Fruit fly (Drosophila melanogaster) whole organism, prepupa: Measurements from ENCODE around the gene CG7202.

Experiments
- Blimp-1 ChIP-seq: fragments of 200-800 bp; sonication (Bioruptor generic); optimal IDR thresholded peaks from 3 replicates; lab custom pipeline; 2017; ENCODE audit warnings: missing biosample characterization, missing genetic modification characterization, mild to moderate bottlenecking, moderate library complexity, missing genetic modification reagents
- CG10669 ChIP-seq: fragments of 200-800 bp; sonication (Bioruptor generic); optimal IDR thresholded peaks from 3 replicates; lab custom pipeline; 2018; ENCODE audit warnings: missing biosample characterization, mild to moderate bottlenecking, missing genetic modification characterization, moderate library complexity
- CG11294 ChIP-seq: fragments of 200-800 bp; sonication (Bioruptor generic); IDR thresholded peaks from 2 replicates; pipeline ENCODE4 v1.3.6; 2022; ENCODE audit warnings: missing biosample characterization, missing genetic modification characterization
- CG11902 ChIP-seq: fragments of 200-800 bp; sonication (Bioruptor generic); optimal IDR thresholded peaks from 3 replicates; lab custom pipeline; 2016; ENCODE audit warnings: missing biosample characterization, missing genetic modification characterization
- CG15336 ChIP-seq: fragments of 200-800 bp; sonication (Bioruptor generic); IDR thresholded peaks from 2 replicates; pipeline ENCODE4 v1.3.6; 2022; ENCODE audit warnings: missing biosample characterization, missing genetic modification characterization
- CG1621 ChIP-seq: fragments of 200-800 bp; sonication (Bioruptor generic); optimal IDR thresholded peaks from 3 replicates; lab custom pipeline; 2018; ENCODE audit warnings: missing biosample characterization, mild to moderate bottlenecking, missing genetic modification characterization
- CG3032 ChIP-seq: fragments of 200-800 bp; optimal IDR thresholded peaks from 2 replicates; lab custom pipeline; 2019; ENCODE audit warnings: missing biosample characterization, mild to moderate bottlenecking, missing genetic modification characterization, moderate library complexity
- CG31627 ChIP-seq: fragments of 200-800 bp; sonication (Bioruptor generic); optimal IDR thresholded peaks from 3 replicates; lab custom pipeline; 2016; ENCODE audit warnings: missing biosample characterization, missing genetic modification characterization
- CG32006 ChIP-seq: fragments of 200-800 bp; sonication (Bioruptor generic); optimal IDR thresholded peaks from 3 replicates; lab custom pipeline; 2017; ENCODE audit warnings: missing biosample characterization, mild to moderate bottlenecking, missing genetic modification characterization
- CG34406 ChIP-seq: fragments of 200-800 bp; sonication (Bioruptor generic); optimal IDR thresholded peaks from 3 replicates; lab custom pipeline; 2016; ENCODE audit warnings: missing biosample characterization, missing genetic modification characterization
- CG3919 ChIP-seq: fragments of 200-800 bp; sonication (Bioruptor generic); optimal IDR thresholded peaks from 3 replicates; lab custom pipeline; 2016; ENCODE audit warnings: missing biosample characterization, missing genetic modification characterization
- CG4318 ChIP-seq: fragments of 200-800 bp; sonication (Bioruptor generic); optimal IDR thresholded peaks from 3 replicates; lab custom pipeline; 2017; ENCODE audit warnings: missing biosample characterization, mild to moderate bottlenecking, missing genetic modification characterization
- CG6163 ChIP-seq: fragments of 200-800 bp; sonication (Bioruptor generic); IDR thresholded peaks from 3 replicates; pipeline ENCODE4 v1.3.6; 2022; ENCODE audit warnings: missing biosample characterization, missing genetic modification characterization
- CG6276 ChIP-seq: fragments of 200-800 bp; sonication (Bioruptor generic); optimal IDR thresholded peaks from 2 replicates; lab custom pipeline; 2017; ENCODE audit warnings: missing biosample characterization, mild to moderate bottlenecking, missing genetic modification characterization
- CG6792 ChIP-seq: fragments of 200-800 bp; sonication (Bioruptor generic); optimal IDR thresholded peaks from 3 replicates; lab custom pipeline; 2016; ENCODE audit warnings: missing biosample characterization, missing genetic modification characterization
- CG6808 ChIP-seq: fragments of 200-800 bp; sonication (Bioruptor generic); optimal IDR thresholded peaks from 3 replicates; lab custom pipeline; 2017; ENCODE audit warnings: missing biosample characterization, missing genetic modification characterization, mild to moderate bottlenecking, moderate library complexity, missing genetic modification reagents
- CG6854 ChIP-seq: fragments of 200-800 bp; sonication (Bioruptor generic); optimal IDR thresholded peaks from 2 replicates; lab custom pipeline; 2017; ENCODE audit warnings: missing biosample characterization, mild to moderate bottlenecking, missing genetic modification characterization
- CG7368 ChIP-seq: fragments of 200-800 bp; sonication (Bioruptor generic); optimal IDR thresholded peaks from 3 replicates; lab custom pipeline; 2016; ENCODE audit warnings: missing biosample characterization, missing genetic modification characterization
- CG8119 ChIP-seq: fragments of 200-800 bp; sonication (Bioruptor generic); IDR thresholded peaks from 3 replicates; pipeline ENCODE4 v1.3.6; 2022; ENCODE audit warnings: missing biosample characterization, missing genetic modification characterization
- CG8632 ChIP-seq: fragments of 200-800 bp; sonication (Bioruptor generic); optimal IDR thresholded peaks from 3 replicates; lab custom pipeline; 2016; ENCODE audit warnings: missing biosample characterization, missing genetic modification characterization
- Eip75B ChIP-seq: fragments of 200-800 bp; sonication (Bioruptor generic); optimal IDR thresholded peaks from 3 replicates; lab custom pipeline; 2016; ENCODE audit warnings: missing biosample characterization, missing genetic modification characterization
- Eip93F ChIP-seq: fragments of 200-800 bp; sonication (Bioruptor generic); optimal IDR thresholded peaks from 2 replicates; lab custom pipeline; 2016; ENCODE audit warnings: missing biosample characterization, mild to moderate bottlenecking, missing genetic modification characterization
- Ets96B ChIP-seq: fragments of 200-800 bp; optimal IDR thresholded peaks from 2 replicates; lab custom pipeline; 2019; ENCODE audit warnings: missing biosample characterization, mild to moderate bottlenecking, missing genetic modification characterization, moderate library complexity
- Gug ChIP-seq: fragments of 200-800 bp; sonication (Bioruptor generic); IDR thresholded peaks from 2 replicates; pipeline ENCODE4 v1.3.6; 2022; ENCODE audit warnings: missing biosample characterization, missing genetic modification characterization
- Hr38 ChIP-seq: sonication (Bioruptor generic); optimal IDR thresholded peaks from 2 replicates; lab custom pipeline; 2016; ENCODE audit warnings: missing biosample characterization, missing genetic modification characterization
- Hr39 ChIP-seq: fragments of 200-800 bp; sonication (Bioruptor generic); optimal IDR thresholded peaks from 2 replicates; lab custom pipeline; 2016; ENCODE audit warnings: missing biosample characterization, missing genetic modification characterization
- Hr4 ChIP-seq: fragments of 200-800 bp; sonication (Bioruptor generic); optimal IDR thresholded peaks from 3 replicates; lab custom pipeline; 2016; ENCODE audit warnings: missing biosample characterization, missing genetic modification characterization
- Lpt ChIP-seq: fragments of 200-800 bp; sonication (Bioruptor generic); optimal IDR thresholded peaks from 3 replicates; lab custom pipeline; 2016; ENCODE audit warnings: missing biosample characterization, missing genetic modification characterization
- Met ChIP-seq: fragments of 200-800 bp; sonication (Bioruptor generic); optimal IDR thresholded peaks from 3 replicates; lab custom pipeline; 2016; ENCODE audit warnings: missing biosample characterization, missing genetic modification characterization
- Smox ChIP-seq: fragments of 200-800 bp; sonication (Bioruptor generic); optimal IDR thresholded peaks from 3 replicates; lab custom pipeline; 2016; ENCODE audit warnings: missing biosample characterization, missing genetic modification characterization
- Sox102F ChIP-seq: fragments of 200-800 bp; sonication (Bioruptor generic); optimal IDR thresholded peaks from 2 replicates; lab custom pipeline; 2016; ENCODE audit warnings: missing biosample characterization, mild to moderate bottlenecking, missing genetic modification characterization
- Sox14 ChIP-seq: fragments of 200-800 bp; sonication (Bioruptor generic); optimal IDR thresholded peaks from 3 replicates; lab custom pipeline; 2016; ENCODE audit warnings: missing biosample characterization, missing genetic modification characterization
- Sox15 ChIP-seq: fragments of 200-800 bp; sonication (Bioruptor generic); optimal IDR thresholded peaks from 3 replicates; lab custom pipeline; 2016; ENCODE audit warnings: missing biosample characterization, missing genetic modification characterization
- acj6 ChIP-seq: fragments of 200-800 bp; sonication (Bioruptor generic); optimal IDR thresholded peaks from 3 replicates; lab custom pipeline; 2016; ENCODE audit warnings: missing biosample characterization, missing genetic modification characterization
- cyc ChIP-seq: fragments of 200-800 bp; sonication (Bioruptor generic); optimal IDR thresholded peaks from 3 replicates; lab custom pipeline; 2016; ENCODE audit warnings: missing biosample characterization, missing genetic modification characterization
- esn ChIP-seq: fragments of 200-800 bp; sonication (Bioruptor generic); optimal IDR thresholded peaks from 2 replicates; lab custom pipeline; 2016; ENCODE audit warnings: missing biosample characterization, mild to moderate bottlenecking, missing genetic modification characterization, moderate library complexity
- fd59A ChIP-seq: fragments of 200-800 bp; sonication (Bioruptor generic); optimal IDR thresholded peaks from 2 replicates; lab custom pipeline; 2017; ENCODE audit warnings: missing biosample characterization, mild to moderate bottlenecking, missing genetic modification characterization, missing genetic modification reagents
- fd85E ChIP-seq: fragments of 200-800 bp; sonication (Bioruptor generic); optimal IDR thresholded peaks from 3 replicates; lab custom pipeline; 2016; ENCODE audit warnings: missing biosample characterization, missing genetic modification characterization
- fkh ChIP-seq: fragments of 200-800 bp; sonication (Bioruptor generic); optimal IDR thresholded peaks from 3 replicates; lab custom pipeline; 2017; ENCODE audit warnings: missing biosample characterization, mild to moderate bottlenecking, missing genetic modification characterization, moderate library complexity
- lz ChIP-seq: fragments of 200-800 bp; sonication (Bioruptor generic); optimal IDR thresholded peaks from 3 replicates; lab custom pipeline; 2016; ENCODE audit warnings: missing biosample characterization, missing genetic modification characterization
- net ChIP-seq: fragments of 200-800 bp; sonication (Bioruptor generic); optimal IDR thresholded peaks from 3 replicates; lab custom pipeline; 2016; ENCODE audit warnings: missing biosample characterization, missing genetic modification characterization
- pdm3 ChIP-seq: fragments of 200-800 bp; sonication (Bioruptor generic); optimal IDR thresholded peaks from 3 replicates; lab custom pipeline; 2016; ENCODE audit warnings: missing biosample characterization, missing genetic modification characterization
- spab ChIP-seq: fragments of 200-800 bp; sonication (Bioruptor generic); optimal IDR thresholded peaks from 2 replicates; lab custom pipeline; 2017; ENCODE audit warnings: missing biosample characterization, mild to moderate bottlenecking, missing genetic modification characterization, missing genetic modification reagents
- ss ChIP-seq, 2 experiments: fragments of 200-800 bp; sonication (Bioruptor generic); optimal IDR thresholded peaks; 2 replicates in 1 of 2; 3 replicates in 1 of 2; lab custom pipeline; 2017 to 2018; ENCODE audit warnings: mild to moderate bottlenecking in 2 of 2, missing biosample characterization in 2 of 2, missing genetic modification characterization in 2 of 2, moderate library complexity in 1 of 2
- svp ChIP-seq: fragments of 200-800 bp; sonication (Bioruptor generic); peaks from one replicate; lab custom pipeline; 2016; ENCODE audit warnings: missing biosample characterization, missing genetic modification characterization
- vri ChIP-seq: fragments of 200-800 bp; sonication (Bioruptor generic); optimal IDR thresholded peaks from 3 replicates; lab custom pipeline; 2016; ENCODE audit warnings: missing biosample characterization, mild to moderate bottlenecking, missing genetic modification characterization

Gene CG7202

DNA sequence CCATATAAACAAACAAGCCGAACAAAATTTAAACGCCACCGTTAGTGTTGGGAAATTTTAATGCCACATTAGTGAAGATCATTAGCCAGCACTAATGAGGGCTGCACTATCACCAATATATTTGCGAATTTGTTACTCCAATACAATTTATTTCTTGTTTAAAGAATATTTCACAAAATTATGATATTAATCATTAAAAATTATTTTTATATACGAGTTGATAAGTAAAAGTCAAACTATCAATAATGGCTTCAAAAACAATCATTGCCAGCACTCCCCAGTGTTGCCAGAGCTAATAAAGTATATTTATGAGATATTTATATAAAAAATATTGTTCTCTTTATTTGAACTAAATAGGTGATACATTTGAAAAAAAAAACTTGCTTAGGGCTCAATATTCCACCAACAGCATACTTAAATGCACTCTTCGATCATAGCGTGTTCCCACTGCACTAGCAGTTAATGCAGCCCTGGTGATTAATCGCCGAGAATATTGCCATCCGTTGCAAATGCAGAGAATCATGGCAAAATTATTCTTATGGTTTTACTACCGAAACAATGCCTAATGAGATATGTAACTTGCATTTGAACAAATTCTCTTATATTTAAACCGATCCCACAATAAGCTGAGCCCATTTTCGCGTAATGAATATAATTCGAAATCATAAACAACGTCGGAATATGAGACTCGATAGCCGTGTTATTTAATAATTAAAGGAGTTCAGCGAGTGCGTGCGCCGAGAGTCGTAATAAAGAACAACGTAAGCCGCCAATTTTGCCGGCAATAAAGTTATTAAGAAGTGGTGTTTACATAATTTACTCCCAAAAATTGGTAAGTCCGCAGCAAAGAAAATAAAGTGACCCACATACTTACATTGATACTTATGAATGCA is 23.5 kb upstream of the CG7202 start, which contains the start of the genes SAK and Cdk12 (continued):
- TF ChIP-seq CG10669 (GFP tag; lab: Kevin White, UChicago) (peak; percentile 78), Hr4 (GFP tag; lab: Kevin White, UChicago) (peak; percentile 77), acj6 (GFP tag; lab: Kevin White, UChicago) (peak; percentile 86), CG1621 (tag; lab: Kevin White, UChicago) (peak; percentile 35), CG31627 (GFP tag; lab: Kevin White, UChicago) (peak; percentile 72), Sox102F (GFP tag; lab: Kevin White, UChicago) (peak; percentile 83), CG6163 (GFP tag; lab: Robert Waterston, UW) (peak; percentile 79), vri (peak; percentile 23), CG8119 (peak; percentile 79), Ets96B (peak; percentile 72), cyc (peak; percentile 78), Met (peak; percentile 77), CG11294 (GFP tag; lab: Robert Waterston, UW) (peak; percentile 76), Hr38 (GFP tag; lab: Kevin White, UChicago) (no peak), CG6276 (GFP tag; lab: Kevin White, UChicago) (no peak), CG8632 (peak; percentile 81), Sox15 (peak; percentile 80), Blimp-1 (GFP tag; lab: Kevin White, UChicago) (peak; percentile 69), lz (GFP tag; lab: Kevin White, UChicago) (peak; percentile 67), CG34406 (GFP tag; lab: Kevin White, UChicago) (peak; percentile 86), Hr39 (peak; percentile 74), Eip75B (GFP tag; lab: Kevin White, UChicago) (peak; percentile 66), CG32006 (GFP tag; lab: Kevin White, UChicago) (peak; percentile 89), CG4318 (peak; percentile 78), ss (GFP tag; optimal IDR thresholded peaks at IDR 0.05; lab: Kevin White, UChicago) (peak; percentile 59 to 75), fd59A (GFP tag; lab: Kevin White, UChicago) (peak; percentile 63), CG15336 (peak; percentile 75), net (peak; percentile 80)

DNA sequence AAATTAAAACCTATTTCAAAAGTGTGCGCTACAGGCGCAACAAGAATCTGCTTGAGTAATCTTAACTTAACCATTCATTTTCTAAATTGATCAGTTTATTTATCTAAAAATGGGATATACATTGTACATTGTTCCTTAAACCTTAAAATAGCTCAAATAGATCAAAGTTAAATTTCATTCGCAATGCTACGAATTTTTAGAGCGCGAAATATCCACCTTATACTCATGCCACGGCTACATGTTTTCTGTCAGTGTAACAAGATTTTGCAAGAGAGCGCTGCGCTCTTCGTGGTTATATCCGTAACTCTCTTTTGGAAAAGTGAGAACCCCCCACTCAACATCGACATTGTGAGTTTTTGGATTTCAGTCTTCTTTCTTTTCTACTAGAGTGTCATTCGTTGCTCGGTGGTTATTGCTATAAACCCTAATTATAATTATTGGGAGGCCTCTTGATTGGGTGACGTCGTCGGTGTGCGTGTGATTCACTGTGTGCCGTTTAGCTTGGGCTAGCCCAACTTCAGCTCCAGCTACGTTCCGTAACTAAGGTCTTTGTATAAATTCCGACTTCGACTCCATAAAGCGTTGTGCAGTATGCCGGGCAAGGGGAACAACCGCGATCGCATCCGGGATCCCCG is 17.0 kb upstream of the CG7202 start:
- peak; percentile 69 for TF ChIP-seq Hr39
- TF ChIP-seq fd59A (GFP tag; lab: Kevin White, UChicago) = peak; percentile 17
- peak; percentile 49 for TF ChIP-seq Sox14 (GFP tag; lab: Kevin White, UChicago)
- peak; percentile 58 for TF ChIP-seq CG31627 (GFP tag; lab: Kevin White, UChicago)
- TF ChIP-seq vri = peak; percentile 4
- peak; percentile 13 for TF ChIP-seq spab (GFP tag; lab: Kevin White, UChicago)
- TF ChIP-seq CG6854 (GFP tag; lab: Kevin White, UChicago) = no peak
- peak; percentile 61 for TF ChIP-seq Sox102F (GFP tag; lab: Kevin White, UChicago)
- TF ChIP-seq CG11902 (GFP tag; lab: Kevin White, UChicago) = no peak
- TF ChIP-seq CG3032 = peak; percentile 62
- peak; percentile 77 for TF ChIP-seq CG3919
- TF ChIP-seq Sox15 = peak; percentile 27
- TF ChIP-seq Lpt (GFP tag; lab: Kevin White, UChicago) = peak; percentile 53
- TF ChIP-seq Blimp-1 (GFP tag; lab: Kevin White, UChicago) = no peak
- TF ChIP-seq fkh (GFP tag; lab: Kevin White, UChicago) = no peak
- TF ChIP-seq Gug = no peak
- TF ChIP-seq esn = peak; percentile 73
- TF ChIP-seq fd85E (GFP tag; lab: Kevin White, UChicago) = no peak
- TF ChIP-seq Smox (GFP tag; lab: Kevin White, UChicago) = peak; percentile 64
- peak; percentile 68; the same call in 1 of the 2 replicates for TF ChIP-seq CG15336
- peak; percentile 53; the same call in 2 of the 3 replicates for TF ChIP-seq CG8119
- peak; percentile 54 for TF ChIP-seq CG7368 (GFP tag; lab: Kevin White, UChicago)
- TF ChIP-seq CG10669 (GFP tag; lab: Kevin White, UChicago) = peak; percentile 57
- TF ChIP-seq CG8632 = peak; percentile 34
- no peak for TF ChIP-seq svp (GFP tag; lab: Kevin White, UChicago)
- TF ChIP-seq cyc = peak; percentile 45
- TF ChIP-seq CG6276 (GFP tag; lab: Kevin White, UChicago) = peak; percentile 64
- TF ChIP-seq net = peak; percentile 68
- peak; percentile 62 for TF ChIP-seq CG6792 (GFP tag; lab: Kevin White, UChicago)
- no peak for TF ChIP-seq Eip93F
- peak; percentile 51 for TF ChIP-seq CG6808 (GFP tag; lab: Kevin White, UChicago)
- TF ChIP-seq pdm3 (GFP tag; lab: Kevin White, UChicago) = peak; percentile 70
